Fruit fly (Drosophila melanogaster): ENCODE measurements around the gene ome.

Gene ome

DNA sequence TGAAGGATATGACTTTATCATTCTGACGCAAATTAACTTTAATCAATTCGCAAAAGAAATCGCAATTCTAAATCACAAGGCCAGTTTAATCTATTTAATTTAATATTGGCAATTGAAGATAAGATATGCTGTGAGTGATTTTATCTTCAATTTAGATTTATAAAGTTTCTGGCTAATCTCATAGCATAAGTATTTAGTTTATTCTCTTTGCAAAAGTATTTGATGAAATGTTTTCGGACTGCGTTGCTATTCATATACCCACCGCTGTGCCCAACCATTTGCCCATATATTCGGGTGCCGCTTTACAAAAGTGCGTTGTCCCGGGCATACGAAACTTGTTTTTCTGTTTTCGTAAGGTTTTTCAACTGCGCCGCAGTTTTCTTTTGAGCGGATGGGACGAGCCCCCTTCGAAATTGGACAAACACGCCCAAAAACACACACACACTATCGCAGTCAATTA is 112.3 kb downstream of the ome start (continued):
- TF ChIP-seq bigmax (GFP tag; optimal IDR thresholded peaks at IDR 0.05) (peak; percentile 51), CG10366 (GFP tag; IDR thresholded peaks at IDR 0.05) (peak; percentile 84), CrebB (tag; optimal IDR thresholded peaks at IDR 0.05) (peak; percentile 94), CG7357 (GFP tag; IDR thresholded peaks at IDR 0.05) (peak; percentile 84), NfI (GFP tag; optimal IDR thresholded peaks at IDR 0.05) (peak; percentile 97), CG2116 (GFP tag; optimal IDR thresholded peaks at IDR 0.05) (peak; percentile 80), hkb (optimal IDR thresholded peaks at IDR 0.05) (no peak), hkb (GFP tag; IDR thresholded peaks at IDR 0.05) (peak; percentile 92), CG12236 (GFP tag; optimal IDR thresholded peaks at IDR 0.05) (peak; percentile 94), row (GFP tag; IDR thresholded peaks at IDR 0.05) (peak; percentile 95), TFAM (GFP tag; optimal IDR thresholded peaks at IDR 0.05) (peak; percentile 64), CG2199 (GFP tag; IDR thresholded peaks at IDR 0.05) (peak; percentile 78; the same call in 2 of the 3 replicates), CHES-1-like (GFP tag; optimal IDR thresholded peaks at IDR 0.05) (peak; percentile 91), Sin3A (optimal IDR thresholded peaks at IDR 0.05) (no peak), gem (tag; optimal IDR thresholded peaks at IDR 0.05) (peak; percentile 98), CG14667 (GFP tag; IDR thresholded peaks at IDR 0.05) (peak; percentile 79), D19A (tag; optimal IDR thresholded peaks at IDR 0.05) (peak; percentile 95), CG3847 (GFP tag; IDR thresholded peaks at IDR 0.05) (peak; percentile 92), CG9932 (GFP tag; IDR thresholded peaks at IDR 0.05) (peak; percentile 89), CG42726 (GFP tag; IDR thresholded peaks at IDR 0.05; ENCODE audit: partially characterized antibody) (no peak), Eip74EF (GFP tag; optimal IDR thresholded peaks at IDR 0.05) (peak in 1 of 2 experiments; percentile 97), CG16863 (GFP tag; optimal IDR thresholded peaks at IDR 0.05) (peak; percentile 94), CG8089 (GFP tag; optimal IDR thresholded peaks at IDR 0.05) (peak; percentile 91), CG8765 (GFP tag; IDR thresholded peaks at IDR 0.05) (peak; percentile 71), Antp (GFP tag; optimal IDR thresholded peaks at IDR 0.05) (peak; percentile 90), Jarid2 (GFP tag; optimal IDR thresholded peaks at IDR 0.05) (peak; percentile 86), CG1832 (GFP tag; optimal IDR thresholded peaks at IDR 0.05) (no peak), fd96Cb (tag; optimal IDR thresholded peaks at IDR 0.05) (peak; percentile 98), otp (GFP tag; IDR thresholded peaks at IDR 0.05) (peak; percentile 80), gsb-n (tag; optimal IDR thresholded peaks at IDR 0.05) (peak; percentile 96), CG15011 (GFP tag; optimal IDR thresholded peaks at IDR 0.05) (peak; percentile 98), CG7372 (GFP tag; IDR thresholded peaks at IDR 0.05) (peak; percentile 86), CG7786 (GFP tag; optimal IDR thresholded peaks at IDR 0.05) (peak; percentile 93), dysf (GFP tag; IDR thresholded peaks at IDR 0.05) (peak; percentile 96), CG4328 (GFP tag; optimal IDR thresholded peaks at IDR 0.05) (peak; percentile 96), az2 (GFP tag; optimal IDR thresholded peaks at IDR 0.05) (peak; percentile 96), CG13894 (tag; optimal IDR thresholded peaks at IDR 0.05) (peak; percentile 68), CG4282 (GFP tag; optimal IDR thresholded peaks at IDR 0.05) (peak; percentile 68), Ptx1 (GFP tag; IDR thresholded peaks at IDR 0.05) (peak; percentile 93), CG17359 (tag; optimal IDR thresholded peaks at IDR 0.05) (peak; percentile 96), pum (GFP tag; optimal IDR thresholded peaks at IDR 0.05) (peak; percentile 92), unc-4 (GFP tag; IDR thresholded peaks at IDR 0.05; ENCODE audit: partially characterized antibody) (no peak), sqz (GFP tag; optimal IDR thresholded peaks at IDR 0.05) (peak; percentile 97), CG2120 (GFP tag; optimal IDR thresholded peaks at IDR 0.05) (peak; percentile 96), CG10959 (GFP tag; IDR thresholded peaks at IDR 0.05) (peak; percentile 87), BEAF-32 (GFP tag; optimal IDR thresholded peaks at IDR 0.05) (peak; percentile 14), pho (GFP tag; optimal IDR thresholded peaks at IDR 0.05) (peak; percentile 94)

All from whole organism, embryonic.